Worm (Caenorhabditis elegans) whole organism, L4 larva: Measurements from ENCODE around the gene C04E12.4.

Source experiments
- F10B5.3 ChIP-seq: sonication (generic microtip); optimal IDR thresholded peaks from 2 replicates; lab custom pipeline; 2016; ENCODE audit warnings: mild to moderate bottlenecking, missing genetic modification characterization, missing compliant biosample characterization
- F37D6.2 ChIP-seq: sonication (generic microtip); optimal IDR thresholded peaks from 2 replicates; lab custom pipeline; 2016; ENCODE audit warnings: mild to moderate bottlenecking, missing genetic modification characterization, missing compliant biosample characterization
- Y75B8A.6 ChIP-seq: fragments of 200-800 bp; sonication (Bioruptor generic); IDR thresholded peaks from 2 replicates; pipeline ENCODE4 v1.3.6; 2022; ENCODE audit warnings: missing genetic modification reagents, missing genetic modification characterization, missing compliant biosample characterization
- aha-1 ChIP-seq: fragments of 150-350 bp; peaks from one replicate; lab custom pipeline; 2014; ENCODE audit warnings: missing biosample characterization, missing genetic modification characterization
- ama-1 ChIP-seq: fragments of 150-350 bp; optimal IDR thresholded peaks from 2 replicates; lab custom pipeline; 2014; ENCODE audit warnings: inconsistent platforms, mixed read lengths
- arid-1 ChIP-seq: fragments of 200-800 bp; sonication (Bioruptor generic); conservative IDR thresholded peaks from 2 replicates; pipeline ENCODE4 v1.3.6; 2022; ENCODE audit warnings: missing genetic modification reagents, missing genetic modification characterization, missing compliant biosample characterization
- ceh-44 ChIP-seq: fragments of 200-800 bp; sonication (Bioruptor generic); IDR thresholded peaks from 2 replicates; pipeline ENCODE4 v1.3.6; 2022; ENCODE audit warnings: missing genetic modification reagents, missing genetic modification characterization, missing compliant biosample characterization
- ceh-62 ChIP-seq: sonication (generic microtip); optimal IDR thresholded peaks from 2 replicates; lab custom pipeline; 2017; ENCODE audit warnings: missing biosample characterization, missing genetic modification characterization
- ctbp-1 ChIP-seq: fragments of 200-800 bp; sonication (Bioruptor generic); IDR thresholded peaks from 2 replicates; pipeline ENCODE4 v1.3.6; 2022; ENCODE audit warnings: missing genetic modification reagents, missing genetic modification characterization, missing compliant biosample characterization
- dmd-6 ChIP-seq: fragments of 200-800 bp; sonication (Bioruptor generic); IDR thresholded peaks from 2 replicates; pipeline ENCODE4 v1.3.6; 2022; ENCODE audit warnings: missing genetic modification reagents, missing genetic modification characterization, missing compliant biosample characterization
- fos-1 ChIP-seq: fragments of 150-350 bp; optimal IDR thresholded peaks from 2 replicates; lab custom pipeline; 2014; ENCODE audit warnings: missing biosample characterization, missing genetic modification characterization
- hlh-11 ChIP-seq: fragments of 200-800 bp; sonication (Bioruptor generic); optimal IDR thresholded peaks from 2 replicates; lab custom pipeline; 2018; ENCODE audit warnings: mild to moderate bottlenecking, missing genetic modification characterization, missing compliant biosample characterization
- lin-15B ChIP-seq: fragments of 150-350 bp; sonication (generic microtip); optimal IDR thresholded peaks from 3 replicates; lab custom pipeline; 2014; ENCODE audit warnings: missing biosample characterization, missing genetic modification characterization
- lin-38 ChIP-seq: fragments of 200-800 bp; sonication (Bioruptor generic); IDR thresholded peaks from 2 replicates; pipeline ENCODE4 v1.3.6; 2022; ENCODE audit warnings: missing genetic modification reagents, missing genetic modification characterization, missing compliant biosample characterization
- lir-3 ChIP-seq: sonication (generic microtip); optimal IDR thresholded peaks from 2 replicates; lab custom pipeline; 2016; ENCODE audit warnings: mild to moderate bottlenecking, missing genetic modification characterization, missing compliant biosample characterization
- lsy-2 ChIP-seq, 2 experiments: fragments of 150-350 bp in 1 of 2; sonication (generic microtip) in 1 of 2; optimal IDR thresholded peaks; 2 replicates each; lab custom pipeline; 2014 to 2017; ENCODE audit warnings: missing biosample characterization in 2 of 2, missing genetic modification characterization in 2 of 2
- madf-9 ChIP-seq: fragments of 200-800 bp; sonication (Bioruptor generic); conservative IDR thresholded peaks from 2 replicates; pipeline ENCODE4 v1.3.6; 2022; ENCODE audit warnings: missing genetic modification reagents, missing genetic modification characterization, missing compliant biosample characterization
- mdl-1 ChIP-seq, 2 experiments: fragments of 150-350 bp in 1 of 2; sonication (generic microtip) in 1 of 2; optimal IDR thresholded peaks; 2 replicates each; lab custom pipeline; 2014 to 2017; ENCODE audit warnings: missing biosample characterization in 2 of 2, missing genetic modification characterization in 2 of 2
- mdt-29 ChIP-seq: fragments of 200-800 bp; sonication (Bioruptor generic); IDR thresholded peaks from 2 replicates; pipeline ENCODE4 v1.3.6; 2022; ENCODE audit warnings: missing genetic modification reagents, missing genetic modification characterization, missing compliant biosample characterization
- mep-1 ChIP-seq: fragments of 150-350 bp; sonication (generic microtip); optimal IDR thresholded peaks from 3 replicates; lab custom pipeline; 2014; ENCODE audit warnings: missing biosample characterization, missing genetic modification characterization
- nhr-102 ChIP-seq: sonication (generic microtip); optimal IDR thresholded peaks from 2 replicates; lab custom pipeline; 2016; ENCODE audit warnings: mild to moderate bottlenecking, missing genetic modification characterization, moderate library complexity, missing compliant biosample characterization
- nhr-25 ChIP-seq: sonication (generic microtip); optimal IDR thresholded peaks from 2 replicates; lab custom pipeline; 2017; ENCODE audit warnings: missing genetic modification characterization, mild to moderate bottlenecking, missing compliant biosample characterization, antibody characterized with exemption, moderate library complexity, borderline replicate concordance; ENCODE audit not compliant: insufficient read depth
- nhr-28 ChIP-seq: fragments of 150-350 bp; optimal IDR thresholded peaks from 2 replicates; lab custom pipeline; 2014; ENCODE audit warnings: missing biosample characterization, missing genetic modification characterization
- pha-4 ChIP-seq, 2 experiments: fragments of 150-350 bp in 1 of 2; fragments of 200-800 bp in 1 of 2; sonication (Bioruptor generic) in 1 of 2; IDR thresholded peaks in 1 of 2; optimal IDR thresholded peaks in 1 of 2; 2 replicates each; pipeline versions ENCODE4 v1.3.6 to Lab custom; 2014 to 2022; ENCODE audit warnings: missing genetic modification characterization in 2 of 2, missing genetic modification reagents in 2 of 2, missing biosample characterization in 1 of 2, missing compliant biosample characterization in 1 of 2
- php-3 ChIP-seq: fragments of 200-800 bp; sonication (Bioruptor generic); IDR thresholded peaks from 2 replicates; pipeline ENCODE4 v1.3.6; 2022; ENCODE audit warnings: missing genetic modification reagents, missing genetic modification characterization, missing compliant biosample characterization
- sdz-12 ChIP-seq: fragments of 200-800 bp; sonication (Bioruptor generic); optimal IDR thresholded peaks from 2 replicates; lab custom pipeline; 2018; ENCODE audit warnings: mild to moderate bottlenecking, missing genetic modification characterization, missing compliant biosample characterization
- snpc-1.2 ChIP-seq: fragments of 200-800 bp; sonication (Bioruptor generic); IDR thresholded peaks from 2 replicates; pipeline ENCODE4 v1.3.6; 2022; ENCODE audit warnings: missing genetic modification reagents, missing genetic modification characterization, missing compliant biosample characterization
- snpc-4 ChIP-seq: fragments of 150-350 bp; optimal IDR thresholded peaks from 2 replicates; lab custom pipeline; 2014; ENCODE audit warnings: missing biosample characterization, missing genetic modification characterization
- unc-130 ChIP-seq: sonication (generic microtip); optimal IDR thresholded peaks from 2 replicates; lab custom pipeline; 2016; ENCODE audit warnings: missing genetic modification reagents, missing genetic modification characterization, missing compliant biosample characterization
- unc-62 ChIP-seq, 3 experiments: fragments of 150-350 bp in 1 of 3; sonication (generic microtip); optimal IDR thresholded peaks in 2 of 3; peaks in 1 of 3; 1 replicate in 1 of 3; 2 replicates in 2 of 3; lab custom pipeline; 2014 to 2017; ENCODE audit warnings: missing biosample characterization in 3 of 3, missing genetic modification characterization in 3 of 3, missing genetic modification reagents in 3 of 3, missing genotype in 1 of 3
- vab-7 ChIP-seq: fragments of 200-800 bp; sonication (Bioruptor generic); IDR thresholded peaks from 2 replicates; pipeline ENCODE4 v1.3.6; 2022; ENCODE audit warnings: missing genetic modification reagents, missing genetic modification characterization, missing compliant biosample characterization
- zip-11 ChIP-seq: fragments of 200-800 bp; sonication (Bioruptor generic); IDR thresholded peaks from 2 replicates; pipeline ENCODE4 v1.3.6; 2022; ENCODE audit warnings: missing genetic modification characterization, missing compliant biosample characterization

C04E12.4 gene

DNA sequence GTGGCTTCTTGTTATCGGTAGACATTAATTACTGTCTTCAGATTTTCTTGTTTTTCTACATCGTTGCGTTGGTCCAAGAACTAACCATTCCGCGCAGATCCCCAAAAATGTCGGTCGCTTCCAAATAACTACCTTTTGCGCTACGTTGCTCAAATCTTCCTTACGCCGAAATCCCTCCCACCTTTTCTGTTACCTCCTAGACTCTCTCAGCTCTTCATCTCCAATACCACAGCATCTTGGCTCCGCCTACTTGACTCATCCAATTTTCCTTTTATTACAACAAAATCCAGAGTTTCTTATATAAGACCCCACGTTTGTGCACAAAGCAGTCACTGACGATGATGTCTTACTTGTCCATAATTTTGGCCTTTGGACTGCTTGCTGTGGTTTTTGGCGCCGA is 9.7 kb upstream of the C04E12.4 start, which contains the start of gene C17B7.12:
TSS of gene C17B7.12 (plus strand) at position 301 of the 400 bp plus-strand sequence.
- no peak for TF ChIP-seq nhr-102 (tag; lab: Kevin White, UChicago)
- TF ChIP-seq sdz-12: no peak
- TF ChIP-seq snpc-4 (tag; lab: Kevin White, UChicago): no peak
- no peak for TF ChIP-seq madf-9 (GFP tag; lab: Robert Waterston, UW)
- no peak for TF ChIP-seq zip-11
- TF ChIP-seq ceh-62 (tag; lab: Kevin White, UChicago): no peak
- no peak for TF ChIP-seq F37D6.2
- TF ChIP-seq lin-15B: no peak
- TF ChIP-seq mdt-29 (GFP tag; lab: Robert Waterston, UW): no peak
- no peak for TF ChIP-seq lin-38 (GFP tag; lab: Robert Waterston, UW)
- no peak for TF ChIP-seq pha-4 (GFP tag; IDR thresholded peaks at IDR 0.05; lab: Robert Waterston, UW)
- no peak for TF ChIP-seq pha-4 (tag; optimal IDR thresholded peaks at IDR 0.05; lab: Kevin White, UChicago)
- no peak for TF ChIP-seq F10B5.3
- TF ChIP-seq ama-1: no peak
- TF ChIP-seq Y75B8A.6 (GFP tag; lab: Robert Waterston, UW): no peak

DNA sequence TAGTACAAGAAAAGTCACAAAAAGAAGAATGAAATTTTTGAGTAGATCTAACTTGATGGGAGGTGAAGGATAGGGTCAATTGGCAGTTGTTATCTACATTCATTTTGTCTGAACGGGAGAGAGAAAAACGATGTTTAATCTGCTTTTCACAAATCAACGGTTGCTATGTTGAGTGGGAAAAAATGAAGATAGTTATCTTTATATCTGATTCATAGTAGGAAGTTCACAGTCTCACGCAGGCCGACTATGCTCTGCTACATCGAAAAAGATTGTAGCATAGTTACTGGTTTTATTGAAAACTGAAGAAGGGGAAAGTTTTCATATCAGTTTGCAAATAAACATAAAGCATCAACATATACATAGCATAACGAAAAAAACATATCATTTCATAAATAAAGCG is 7.0 kb upstream of the C04E12.4 start:
- TF ChIP-seq unc-62 (GFP tag; optimal IDR thresholded peaks at IDR 0.05 in 1 of 2; lab: Kevin White, UChicago): peak in 1 of 2 experiments; percentile 28
- TF ChIP-seq unc-62 (tag; optimal IDR thresholded peaks at IDR 0.05; lab: Kevin White, UChicago): no peak
- TF ChIP-seq ama-1: no peak
- no peak for TF ChIP-seq snpc-1.2 (GFP tag; lab: Robert Waterston, UW)

DNA sequence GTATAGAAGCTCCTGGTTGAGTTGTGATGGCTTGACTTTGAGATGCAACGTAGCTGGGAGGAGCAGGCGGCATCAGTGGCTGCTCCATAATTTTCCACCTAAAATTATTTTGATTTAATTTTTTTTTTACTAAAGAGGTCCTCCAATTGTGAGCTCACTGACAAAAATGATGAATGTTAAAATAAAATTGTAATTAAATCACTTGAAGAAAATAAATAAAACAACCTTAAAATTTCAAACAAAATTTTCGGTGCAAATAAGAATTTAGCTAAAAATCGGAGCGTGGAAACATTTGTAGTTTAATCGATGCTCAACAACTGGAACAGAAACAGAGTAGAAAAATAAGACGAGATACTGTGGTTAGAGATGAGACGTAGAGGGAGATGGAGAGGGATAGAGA is 5.5 kb upstream of the C04E12.4 start, which contains the start of gene scrm-3:
TSS of gene scrm-3 (minus strand) at position 101 of the 400 bp plus-strand sequence.
- TF ChIP-seq ceh-44 (GFP tag; lab: Robert Waterston, UW) (no peak), ctbp-1 (GFP tag; lab: Robert Waterston, UW) (no peak), unc-130 (GFP tag; lab: Kevin White, UChicago) (no peak), dmd-6 (GFP tag; lab: Robert Waterston, UW) (no peak), nhr-25 (tag; lab: Kevin White, UChicago) (no peak), nhr-28 (tag; lab: Kevin White, UChicago) (no peak), arid-1 (GFP tag; lab: Robert Waterston, UW) (no peak), fos-1 (tag; lab: Kevin White, UChicago) (no peak), vab-7 (no peak), lir-3 (tag; lab: Kevin White, UChicago) (no peak), mdl-1 (tag; optimal IDR thresholded peaks at IDR 0.05; lab: Kevin White, UChicago) (no peak), lsy-2 (tag; optimal IDR thresholded peaks at IDR 0.05; lab: Kevin White, UChicago) (no peak), mep-1 (tag; lab: Kevin White, UChicago) (no peak)

- no peak for TF ChIP-seq aha-1 (tag; lab: Kevin White, UChicago)
- TF ChIP-seq unc-62 (GFP tag; optimal IDR thresholded peaks at IDR 0.05 in 1 of 2; lab: Kevin White, UChicago): peak in 1 of 2 experiments; percentile 78
- TF ChIP-seq unc-62 (tag; optimal IDR thresholded peaks at IDR 0.05; lab: Kevin White, UChicago): no peak
- TF ChIP-seq, all 104 proteins: peak for 1
Measured at ce11 chrV:3358267-3358666, 4.3 kb upstream of the C04E12.4 start, which contains the start of gene C04E12.5. C04E12.5 (plus strand) TSS chrV:3358567.

DNA sequence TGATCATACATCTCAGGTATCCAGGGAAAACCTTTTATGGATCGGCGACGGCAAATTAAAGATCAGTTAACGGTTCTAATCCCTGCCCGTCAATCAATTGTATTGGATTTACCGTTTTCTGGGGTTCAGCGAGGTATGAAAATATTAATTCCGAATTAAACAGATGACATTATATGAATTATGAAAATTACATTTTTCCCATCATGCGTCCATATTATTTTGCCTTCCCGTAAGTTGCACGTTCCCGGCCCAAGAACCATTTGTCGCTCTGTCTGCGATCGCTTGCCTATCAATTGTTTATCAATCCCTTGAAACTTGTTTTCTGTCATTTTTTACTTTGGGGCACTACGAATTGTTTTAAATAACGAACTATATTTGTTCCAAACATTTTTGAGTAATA is 942 bp upstream of the C04E12.4 start:
- peak in 1 of 2 experiments; percentile 97 for TF ChIP-seq unc-62 (GFP tag; optimal IDR thresholded peaks at IDR 0.05 in 1 of 2; lab: Kevin White, UChicago)
- TF ChIP-seq unc-62 (tag; optimal IDR thresholded peaks at IDR 0.05; lab: Kevin White, UChicago): no peak
- TF ChIP-seq hlh-11 (tag; lab: Kevin White, UChicago): no peak
- no peak for TF ChIP-seq php-3 (GFP tag; lab: Robert Waterston, UW)
